Worm (Caenorhabditis elegans): ENCODE results near the gene F13B12.6.

The F13B12.6 gene

DNA sequence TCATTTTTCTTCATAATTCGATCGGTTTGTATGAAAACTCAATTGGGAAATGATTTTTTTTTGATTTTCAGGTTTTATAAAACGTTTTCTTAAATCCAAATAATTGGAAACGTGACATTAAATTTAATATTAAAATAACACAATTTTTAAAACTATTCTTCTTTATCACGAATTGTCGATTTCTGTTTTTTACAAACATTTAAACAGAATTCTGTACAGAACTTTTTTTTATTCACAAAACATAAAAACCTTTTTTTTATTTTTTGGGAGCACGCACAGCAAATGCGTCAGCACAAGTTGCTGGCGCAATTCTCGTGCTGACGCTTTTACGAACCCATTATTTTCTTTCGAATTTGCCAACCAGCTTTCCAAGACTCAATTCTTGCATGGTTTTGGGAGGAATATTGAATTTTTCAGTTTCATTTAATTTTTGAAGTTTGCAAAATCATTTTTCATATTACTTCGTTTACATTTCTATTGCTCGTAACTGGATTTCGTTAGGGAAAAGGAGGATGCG is 43.9 kb downstream of the F13B12.6 start, which contains the start of gene mpz-5:
Gene mpz-5 (minus strand): TSS at position 51 of the 517 bp plus-strand sequence.
- no peak for TF ChIP-seq die-1 (tag; optimal IDR thresholded peaks at IDR 0.05)
- TF ChIP-seq lin-54 (GFP tag; optimal IDR thresholded peaks at IDR 0.05): peak; percentile 64
- TF ChIP-seq dpff-1 (tag; optimal IDR thresholded peaks at IDR 0.05): no peak
- no peak for TF ChIP-seq nhr-120 (GFP tag; IDR thresholded peaks at IDR 0.05)
- TF ChIP-seq madf-10 (tag; optimal IDR thresholded peaks at IDR 0.05): peak; percentile 7
- no peak for TF ChIP-seq nfya-2 (GFP tag; IDR thresholded peaks at IDR 0.05)
- TF ChIP-seq egl-18 (GFP tag; IDR thresholded peaks at IDR 0.05): no peak
- TF ChIP-seq ztf-6 (GFP tag; IDR thresholded peaks at IDR 0.05): no peak
- no peak for TF ChIP-seq tbx-9 (tag; optimal IDR thresholded peaks at IDR 0.05; ENCODE audit: borderline replicate concordance)
- TF ChIP-seq ZK185.1 (tag; optimal IDR thresholded peaks at IDR 0.05; ENCODE audit: poor library complexity, severe bottlenecking): peak; percentile 57
- no peak for TF ChIP-seq cebp-1 (GFP tag; IDR thresholded peaks at IDR 0.05)
- TF ChIP-seq cebp-1 (tag; optimal IDR thresholded peaks at IDR 0.05): peak; percentile 69
- no peak for TF ChIP-seq nfya-1 (tag; optimal IDR thresholded peaks at IDR 0.05; ENCODE audit: borderline replicate concordance, insufficient read depth)
- no peak for TF ChIP-seq rpc-1 (optimal IDR thresholded peaks at IDR 0.05)
- TF ChIP-seq rpc-1 (tag; optimal IDR thresholded peaks at IDR 0.05): no peak
- TF ChIP-seq hsf-1 (GFP tag; IDR thresholded peaks at IDR 0.05): 0 out of 2 replicates have a peak, but pooled peaks have one; percentile 45
- TF ChIP-seq hlh-12 (tag; optimal IDR thresholded peaks at IDR 0.05): no peak
- TF ChIP-seq dox-1 (GFP tag; IDR thresholded peaks at IDR 0.05): peak; percentile 66
- no peak for TF ChIP-seq snpc-1.1 (tag; optimal IDR thresholded peaks at IDR 0.05; ENCODE audit: insufficient read depth)
- TF ChIP-seq unc-62 (GFP tag; optimal IDR thresholded peaks at IDR 0.05): no peak
- TF ChIP-seq snpc-4 (GFP tag; optimal IDR thresholded peaks at IDR 0.05): peak; percentile 38
- peak in 3 of 4 experiments; percentile 40 to 58 (median 55) for TF ChIP-seq snpc-4 (tag; optimal IDR thresholded peaks at IDR 0.05)
- peak; percentile 34 for TF ChIP-seq hrde-1 (tag; optimal IDR thresholded peaks at IDR 0.05; ENCODE audit: borderline replicate concordance)
- no peak for TF ChIP-seq pha-4 (tag; optimal IDR thresholded peaks at IDR 0.05)
- TF ChIP-seq mcd-1 (GFP tag; IDR thresholded peaks at IDR 0.05): peak; percentile 69
- peak; percentile 62 for TF ChIP-seq rcor-1 (GFP tag; IDR thresholded peaks at IDR 0.05)
- TF ChIP-seq T07F8.4 (tag; optimal IDR thresholded peaks at IDR 0.05): no peak
- no peak for TF ChIP-seq ceh-40 (GFP tag; IDR thresholded peaks at IDR 0.05)
- no peak for TF ChIP-seq F57A8.1 (GFP tag; optimal IDR thresholded peaks at IDR 0.05)
- TF ChIP-seq mel-28 (tag; optimal IDR thresholded peaks at IDR 0.05; ENCODE audit: borderline replicate concordance): no peak
- no peak for TF ChIP-seq xnd-1 (tag; optimal IDR thresholded peaks at IDR 0.05)
- TF ChIP-seq hmg-20 (GFP tag; IDR thresholded peaks at IDR 0.05): 0 out of 2 replicates have a peak, but pooled peaks have one; percentile 42
- no peak for TF ChIP-seq F39B2.1 (GFP tag; IDR thresholded peaks at IDR 0.05)
- TF ChIP-seq dpl-1 (GFP tag; optimal IDR thresholded peaks at IDR 0.05): peak; percentile 11
- peak; percentile 54; the same call in 1 of the 2 replicates for TF ChIP-seq madf-6 (GFP tag; IDR thresholded peaks at IDR 0.05)
- no peak for TF ChIP-seq F37B4.10 (GFP tag; IDR thresholded peaks at IDR 0.05)
- TF ChIP-seq athp-1 (tag; optimal IDR thresholded peaks at IDR 0.05): no peak
- TF ChIP-seq Y56A3A.18 (GFP tag; IDR thresholded peaks at IDR 0.05): 0 out of 2 replicates have a peak, but pooled peaks have one; percentile 10
- TF ChIP-seq let-526 (GFP tag; IDR thresholded peaks at IDR 0.05): no peak
- TF ChIP-seq nhr-80 (tag; optimal IDR thresholded peaks at IDR 0.05): no peak
- peak; percentile 72 for TF ChIP-seq F33H1.4 (GFP tag; IDR thresholded peaks at IDR 0.05)
- peak in 1 of 3 experiments; percentile 64 for TF ChIP-seq lin-35 (GFP tag; optimal IDR thresholded peaks at IDR 0.05)
- no peak for TF ChIP-seq egrh-3 (GFP tag; IDR thresholded peaks at IDR 0.05)
- no peak for TF ChIP-seq aptf-3 (GFP tag; IDR thresholded peaks at IDR 0.05)
- TF ChIP-seq B0336.3 (GFP tag; IDR thresholded peaks at IDR 0.05): peak; percentile 46; the same call in 1 of the 2 replicates
- TF ChIP-seq hmg-1.2 (GFP tag; IDR thresholded peaks at IDR 0.05): peak; percentile 50
- no peak for TF ChIP-seq Y95B8A.8 (GFP tag; IDR thresholded peaks at IDR 0.05)
- no peak for TF ChIP-seq madf-3 (GFP tag; IDR thresholded peaks at IDR 0.05)
- no peak for TF ChIP-seq ceh-79 (tag; optimal IDR thresholded peaks at IDR 0.05)

All from whole organism, young adult.